Worm (Caenorhabditis elegans): ENCODE results near the gene F01D5.6.

Gene F01D5.6

DNA sequence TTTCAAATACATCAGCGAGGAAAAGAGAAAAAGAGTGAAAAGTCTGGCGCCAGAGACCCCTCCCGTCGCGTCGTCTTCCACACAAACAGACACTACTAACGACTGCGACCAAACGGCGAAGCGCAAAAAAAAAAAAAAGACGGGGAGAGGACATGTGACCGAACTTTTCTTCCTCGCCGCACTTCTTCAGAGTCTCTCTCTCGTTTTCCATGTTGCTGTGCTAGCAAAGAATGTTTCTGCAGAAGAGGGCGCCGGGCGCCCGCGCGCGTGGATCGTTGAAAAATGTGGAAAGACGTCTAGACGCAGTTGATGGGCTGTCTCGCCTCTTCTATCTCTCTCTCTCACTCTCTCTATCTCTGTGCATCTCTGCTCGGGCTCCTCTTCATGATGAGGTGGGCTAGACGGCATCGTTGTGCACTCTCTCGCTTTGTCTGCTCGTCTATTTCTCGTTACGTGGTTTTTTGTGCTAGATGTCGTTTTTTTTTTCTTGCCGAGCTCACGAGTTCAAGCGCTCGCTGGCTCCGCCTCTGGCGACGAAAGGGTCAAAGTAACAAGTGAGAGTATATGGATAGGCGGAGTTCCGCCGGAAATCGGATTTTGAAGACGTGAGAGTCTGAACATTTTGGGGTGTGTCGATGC, 34.0 kb downstream of the F01D5.6 start (continued):
- TF ChIP-seq T26A8.4 (GFP tag; IDR thresholded peaks at IDR 0.05), result peak; percentile 83
- TF ChIP-seq zfp-2 (tag; optimal IDR thresholded peaks at IDR 0.05), result peak; percentile 64
- TF ChIP-seq ceh-62 (tag; optimal IDR thresholded peaks at IDR 0.05), result no peak
- no peak for TF ChIP-seq lin-15B (tag; optimal IDR thresholded peaks at IDR 0.05)
- peak; percentile 87 for TF ChIP-seq spr-1 (tag; optimal IDR thresholded peaks at IDR 0.05)
- peak; percentile 89 for TF ChIP-seq nhr-42 (GFP tag; IDR thresholded peaks at IDR 0.05)
- no peak for TF ChIP-seq Y48G9A.11 (GFP tag; IDR thresholded peaks at IDR 0.05)
- no peak for TF ChIP-seq zfp-3 (GFP tag; conservative IDR thresholded peaks at IDR 0.05)
- peak; percentile 96 for TF ChIP-seq mep-1 (tag; optimal IDR thresholded peaks at IDR 0.05)
- peak; percentile 70; the same call in 1 of the 2 replicates for TF ChIP-seq mdt-29 (GFP tag; IDR thresholded peaks at IDR 0.05)
- TF ChIP-seq lin-1 (GFP tag; IDR thresholded peaks at IDR 0.05), result peak; percentile 78
- peak; percentile 91 for TF ChIP-seq F37D6.2 (tag; optimal IDR thresholded peaks at IDR 0.05)
- peak; percentile 92 for TF ChIP-seq dve-1 (tag; optimal IDR thresholded peaks at IDR 0.05; ENCODE audit: insufficient read depth)
- TF ChIP-seq madf-5 (GFP tag; IDR thresholded peaks at IDR 0.05), result no peak
- peak; percentile 97 for TF ChIP-seq hlh-30 (tag; optimal IDR thresholded peaks at IDR 0.05; ENCODE audit: insufficient read depth)
- TF ChIP-seq gei-8 (GFP tag; optimal IDR thresholded peaks at IDR 0.05), result peak; percentile 98
- peak in 1 of 2 experiments; percentile 98 for TF ChIP-seq unc-62 (GFP tag; optimal IDR thresholded peaks at IDR 0.05 in 1 of 2)
- TF ChIP-seq unc-62 (tag; optimal IDR thresholded peaks at IDR 0.05), result peak; percentile 53
- 0 out of 2 replicates have a peak, but pooled peaks have one; percentile 28 for TF ChIP-seq dmd-9 (GFP tag; IDR thresholded peaks at IDR 0.05)
- peak; percentile 41 for TF ChIP-seq pqm-1 (tag; optimal IDR thresholded peaks at IDR 0.05)
- TF ChIP-seq T20F7.1 (GFP tag; optimal IDR thresholded peaks at IDR 0.05), result peak; percentile 73
- no peak for TF ChIP-seq nhr-6 (tag; optimal IDR thresholded peaks at IDR 0.05)
- 0 out of 2 replicates have a peak, but pooled peaks have one; percentile 47 for TF ChIP-seq F26F4.8 (GFP tag; conservative IDR thresholded peaks at IDR 0.05)
- no peak for TF ChIP-seq nhr-237 (tag; optimal IDR thresholded peaks at IDR 0.05)
- 0 out of 2 replicates have a peak, but pooled peaks have one; percentile 40 for TF ChIP-seq daf-8 (GFP tag; IDR thresholded peaks at IDR 0.05)
- TF ChIP-seq F49E8.2 (tag; optimal IDR thresholded peaks at IDR 0.05; ENCODE audit: borderline replicate concordance), result no peak
- peak; percentile 99 for TF ChIP-seq dmd-6 (GFP tag; IDR thresholded peaks at IDR 0.05)
- TF ChIP-seq skn-1 (tag; optimal IDR thresholded peaks at IDR 0.05), result no peak
- TF ChIP-seq ceh-82 (tag; optimal IDR thresholded peaks at IDR 0.05), result no peak
- no peak for TF ChIP-seq snpc-4 (tag; optimal IDR thresholded peaks at IDR 0.05)
- TF ChIP-seq nhr-28 (tag; optimal IDR thresholded peaks at IDR 0.05), result peak; percentile 95
- no peak for TF ChIP-seq daf-12 (tag; optimal IDR thresholded peaks at IDR 0.05)
- peak; percentile 75 for TF ChIP-seq lin-38 (GFP tag; IDR thresholded peaks at IDR 0.05)
- peak; percentile 65; the same call in 1 of the 2 replicates for TF ChIP-seq daf-19 (GFP tag; conservative IDR thresholded peaks at IDR 0.05)
- TF ChIP-seq daf-16 (GFP tag; optimal IDR thresholded peaks at IDR 0.05), result peak; percentile 78 to 92
- peak; percentile 70 for TF ChIP-seq daf-16 (tag; optimal IDR thresholded peaks at IDR 0.05)
- TF ChIP-seq Y75B8A.6 (GFP tag; IDR thresholded peaks at IDR 0.05), result 0 out of 2 replicates have a peak, but pooled peaks have one; percentile 32
- no peak for TF ChIP-seq ceh-44 (GFP tag; IDR thresholded peaks at IDR 0.05)
- TF ChIP-seq ceh-28 (tag; optimal IDR thresholded peaks at IDR 0.05), result no peak
- peak; percentile 65 for TF ChIP-seq fos-1 (tag; optimal IDR thresholded peaks at IDR 0.05)
- peak; percentile 5; the same call in 1 of the 2 replicates for TF ChIP-seq madf-9 (GFP tag; conservative IDR thresholded peaks at IDR 0.05)
- TF ChIP-seq jun-1 (tag; optimal IDR thresholded peaks at IDR 0.05), result peak; percentile 83
- peak; percentile 90 for TF ChIP-seq egl-43 (GFP tag; IDR thresholded peaks at IDR 0.05)
- peak; percentile 24; the same call in 1 of the 2 replicates for TF ChIP-seq php-3 (GFP tag; IDR thresholded peaks at IDR 0.05)
- TF ChIP-seq hlh-11 (tag; optimal IDR thresholded peaks at IDR 0.05), result peak; percentile 99
- no peak for TF ChIP-seq sdz-12 (GFP tag; optimal IDR thresholded peaks at IDR 0.05)
- TF ChIP-seq aly-2 (tag; optimal IDR thresholded peaks at IDR 0.05), result no peak
- TF ChIP-seq lin-29 (GFP tag; IDR thresholded peaks at IDR 0.05), result peak; percentile 61
- peak; percentile 95 for TF ChIP-seq set-16 (GFP tag; IDR thresholded peaks at IDR 0.05)
- TF ChIP-seq nhr-102 (tag; optimal IDR thresholded peaks at IDR 0.05), result peak; percentile 86
- peak; percentile 80 for TF ChIP-seq fkh-10 (GFP tag; optimal IDR thresholded peaks at IDR 0.05)

Measured in whole organism, L4 larva.